Fruit fly (Drosophila melanogaster) whole organism, embryonic: Measurements from ENCODE around the gene CG43750.

ENCODE experiments used
- Aef1 ChIP-seq: fragments of 200-800 bp; sonication (Bioruptor generic); IDR thresholded peaks from 3 replicates; pipeline ENCODE4 v1.3.6; 2022; ENCODE audit warnings: missing biosample characterization, missing genetic modification characterization
- Blimp-1 ChIP-seq: fragments of 200-800 bp; sonication (Bioruptor generic); optimal IDR thresholded peaks from 3 replicates; lab custom pipeline; 2018; ENCODE audit warnings: missing biosample characterization, missing genetic modification characterization, mild to moderate bottlenecking, moderate library complexity, missing genetic modification reagents
- CG10147 ChIP-seq: fragments of 200-800 bp; sonication (Bioruptor generic); optimal IDR thresholded peaks from 2 replicates; lab custom pipeline; 2019; ENCODE audit warnings: missing biosample characterization, mild to moderate bottlenecking, missing genetic modification characterization, moderate library complexity
- CG10565 ChIP-seq: fragments of 200-800 bp; sonication (Bioruptor generic); optimal IDR thresholded peaks from 3 replicates; lab custom pipeline; 2016; ENCODE audit warnings: missing biosample characterization, mild to moderate bottlenecking, missing genetic modification characterization
- CG12236 ChIP-seq: fragments of 200-800 bp; sonication (Bioruptor generic); optimal IDR thresholded peaks from 2 replicates; lab custom pipeline; 2016; ENCODE audit warnings: missing biosample characterization, missing genetic modification characterization
- CG14710 ChIP-seq: fragments of 200-800 bp; sonication (Bioruptor generic); optimal IDR thresholded peaks from 3 replicates; lab custom pipeline; 2019; ENCODE audit warnings: missing biosample characterization, mild to moderate bottlenecking, missing genetic modification characterization, moderate library complexity
- CG15479 ChIP-seq: fragments of 200-800 bp; sonication (Bioruptor generic); optimal IDR thresholded peaks from 3 replicates; lab custom pipeline; 2019; ENCODE audit warnings: missing biosample characterization, mild to moderate bottlenecking, missing genetic modification characterization, moderate library complexity
- CG17328 ChIP-seq: fragments of 200-800 bp; sonication (Bioruptor generic); IDR thresholded peaks from 2 replicates; pipeline ENCODE4 v1.3.6; 2022; ENCODE audit warnings: missing biosample characterization, missing genetic modification characterization
- CG17912 ChIP-seq: fragments of 200-800 bp; sonication (Bioruptor generic); optimal IDR thresholded peaks from 2 replicates; lab custom pipeline; 2018; ENCODE audit warnings: missing biosample characterization, mild to moderate bottlenecking, missing genetic modification characterization
- CG18764 ChIP-seq: fragments of 200-800 bp; sonication (Bioruptor generic); optimal IDR thresholded peaks from 3 replicates; lab custom pipeline; 2016; ENCODE audit warnings: missing biosample characterization, missing genetic modification characterization
- CG31224 ChIP-seq: fragments of 200-800 bp; sonication (Bioruptor generic); IDR thresholded peaks from 2 replicates; pipeline ENCODE4 v1.3.6; 2022; ENCODE audit warnings: missing biosample characterization, missing genetic modification characterization
- CG34376 ChIP-seq: fragments of 200-800 bp; sonication (Bioruptor generic); optimal IDR thresholded peaks from 2 replicates; lab custom pipeline; 2018; ENCODE audit warnings: missing biosample characterization, mild to moderate bottlenecking, missing genetic modification characterization
- CG8765 ChIP-seq: fragments of 200-800 bp; sonication (Bioruptor generic); IDR thresholded peaks from 2 replicates; pipeline ENCODE4 v1.3.6; 2022; ENCODE audit warnings: missing biosample characterization, missing genetic modification characterization
- CG9437 ChIP-seq: fragments of 200-800 bp; sonication (Bioruptor generic); optimal IDR thresholded peaks from 2 replicates; lab custom pipeline; 2018; ENCODE audit warnings: missing biosample characterization, mild to moderate bottlenecking, missing genetic modification characterization
- D ChIP-seq, 2 experiments: fragments of 200-800 bp in 1 of 2; fragments of >200 bp in 1 of 2; sonication (Bioruptor generic) in 1 of 2; optimal IDR thresholded peaks; 2 replicates in 1 of 2; 3 replicates in 1 of 2; lab custom pipeline; 2017; ENCODE audit warnings: mild to moderate bottlenecking in 1 of 2, missing biosample characterization in 1 of 2, missing genetic modification characterization in 1 of 2, missing genetic modification reagents in 1 of 2
- Fer1 ChIP-seq: fragments of 200-800 bp; sonication (Bioruptor generic); optimal IDR thresholded peaks from 2 replicates; lab custom pipeline; 2017; ENCODE audit warnings: missing biosample characterization, mild to moderate bottlenecking, missing genetic modification characterization
- Med ChIP-seq: fragments of 200-800 bp; sonication (Bioruptor generic); peaks from one replicate; lab custom pipeline; 2016; ENCODE audit warnings: missing biosample characterization, missing genetic modification characterization, mild to moderate bottlenecking, inconsistent platforms, moderate library complexity
- Mes4 ChIP-seq: fragments of 200-800 bp; sonication (Bioruptor generic); optimal IDR thresholded peaks from 2 replicates; lab custom pipeline; 2016; ENCODE audit warnings: missing biosample characterization, missing genetic modification characterization
- Nf-YC ChIP-seq: fragments of 200-800 bp; optimal IDR thresholded peaks from 3 replicates; lab custom pipeline; 2019; ENCODE audit warnings: missing biosample characterization, mild to moderate bottlenecking, missing genetic modification characterization, moderate library complexity
- Pdp1 ChIP-seq, 2 experiments: fragments of 200-800 bp; sonication (Bioruptor generic); optimal IDR thresholded peaks; 3 replicates each; lab custom pipeline; 2016; ENCODE audit warnings: missing biosample characterization in 2 of 2, missing genetic modification characterization in 2 of 2, mild to moderate bottlenecking in 1 of 2, moderate library complexity in 1 of 2
- Trl ChIP-seq, 3 experiments: fragments of >200 bp in 2 of 3; fragments of 200-800 bp in 1 of 3; sonication (Bioruptor generic) in 1 of 3; optimal IDR thresholded peaks; 2 replicates in 1 of 3; 3 replicates in 2 of 3; lab custom pipeline; 2016 to 2017; ENCODE audit warnings: missing biosample characterization in 1 of 3, missing genetic modification characterization in 1 of 3
- Xbp1 ChIP-seq: fragments of 200-800 bp; sonication (Bioruptor generic); optimal IDR thresholded peaks from 3 replicates; lab custom pipeline; 2016; ENCODE audit warnings: missing biosample characterization, mild to moderate bottlenecking, missing genetic modification characterization
- ac ChIP-seq: fragments of 200-800 bp; sonication (Bioruptor generic); optimal IDR thresholded peaks from 3 replicates; lab custom pipeline; 2017; ENCODE audit warnings: missing biosample characterization, mild to moderate bottlenecking, missing genetic modification characterization
- chinmo ChIP-seq: fragments of 200-800 bp; sonication (Bioruptor generic); IDR thresholded peaks from 4 replicates; pipeline ENCODE4 v1.3.6; 2022; ENCODE audit warnings: missing biosample characterization, missing genetic modification characterization; ENCODE audit not compliant: partially characterized antibody
- ci ChIP-seq: fragments of 200-800 bp; sonication (Bioruptor generic); IDR thresholded peaks from 3 replicates; pipeline ENCODE4 v1.3.6; 2022; ENCODE audit warnings: missing biosample characterization, missing genetic modification characterization
- crol ChIP-seq: fragments of 200-800 bp; sonication (Bioruptor generic); IDR thresholded peaks from 2 replicates; pipeline ENCODE4 v1.3.6; 2022; ENCODE audit warnings: missing biosample characterization, missing genetic modification characterization
- da ChIP-seq: fragments of 200-800 bp; sonication (Bioruptor generic); optimal IDR thresholded peaks from 2 replicates; lab custom pipeline; 2016; ENCODE audit warnings: missing biosample characterization, missing genetic modification characterization
- exex ChIP-seq: fragments of 200-800 bp; sonication (Bioruptor generic); optimal IDR thresholded peaks from 4 replicates; lab custom pipeline; 2018; ENCODE audit warnings: missing biosample characterization, mild to moderate bottlenecking, missing genetic modification characterization, moderate library complexity
- fd3F ChIP-seq: fragments of 200-800 bp; sonication (Bioruptor generic); optimal IDR thresholded peaks from 2 replicates; lab custom pipeline; 2018; ENCODE audit warnings: missing biosample characterization, mild to moderate bottlenecking, missing genetic modification characterization, moderate library complexity
- gcm ChIP-seq: fragments of 200-800 bp; sonication (Bioruptor generic); optimal IDR thresholded peaks from 2 replicates; lab custom pipeline; 2019; ENCODE audit warnings: missing biosample characterization, mild to moderate bottlenecking, missing genetic modification characterization, moderate library complexity
- grau ChIP-seq: fragments of 200-800 bp; optimal IDR thresholded peaks from 3 replicates; lab custom pipeline; 2019; ENCODE audit warnings: missing biosample characterization, mild to moderate bottlenecking, missing genetic modification characterization, moderate library complexity
- grn ChIP-seq: fragments of 200-800 bp; sonication (Bioruptor generic); optimal IDR thresholded peaks from 3 replicates; lab custom pipeline; 2017; ENCODE audit warnings: missing biosample characterization, missing genetic modification characterization
- klu ChIP-seq: fragments of 200-800 bp; sonication (Bioruptor generic); IDR thresholded peaks from 2 replicates; pipeline ENCODE4 v1.3.6; 2022; ENCODE audit warnings: missing biosample characterization, missing genetic modification characterization
- knrl ChIP-seq: fragments of 200-800 bp; sonication (Bioruptor generic); IDR thresholded peaks from 3 replicates; pipeline ENCODE4 v1.3.6; 2022; ENCODE audit warnings: missing biosample characterization, missing genetic modification characterization; ENCODE audit not compliant: partially characterized antibody
- mam ChIP-seq: fragments of 200-800 bp; sonication (Bioruptor generic); optimal IDR thresholded peaks from 3 replicates; lab custom pipeline; 2016; ENCODE audit warnings: missing biosample characterization, missing genetic modification characterization
- mirr ChIP-seq: fragments of 200-800 bp; sonication (Bioruptor generic); optimal IDR thresholded peaks from 3 replicates; lab custom pipeline; 2018; ENCODE audit warnings: missing biosample characterization, mild to moderate bottlenecking, missing genetic modification characterization
- nom ChIP-seq: fragments of 200-800 bp; sonication (Bioruptor generic); optimal IDR thresholded peaks from 2 replicates; lab custom pipeline; 2017; ENCODE audit warnings: missing biosample characterization, missing genetic modification characterization, mild to moderate bottlenecking, moderate library complexity, missing genetic modification reagents
- pfk ChIP-seq: fragments of 200-800 bp; sonication (Bioruptor generic); optimal IDR thresholded peaks from 2 replicates; lab custom pipeline; 2018; ENCODE audit warnings: missing biosample characterization, mild to moderate bottlenecking, missing genetic modification characterization, moderate library complexity
- sd ChIP-seq: fragments of 200-800 bp; sonication (Bioruptor generic); optimal IDR thresholded peaks from 3 replicates; lab custom pipeline; 2018; ENCODE audit warnings: missing biosample characterization, mild to moderate bottlenecking, missing genetic modification characterization, moderate library complexity
- sens ChIP-seq: fragments of 200-800 bp; sonication (Bioruptor generic); peaks from one replicate; lab custom pipeline; 2016; ENCODE audit warnings: missing biosample characterization, missing genetic modification characterization
- seq ChIP-seq: fragments of 200-800 bp; sonication (Bioruptor generic); IDR thresholded peaks from 2 replicates; pipeline ENCODE4 v1.3.6; 2022; ENCODE audit warnings: missing biosample characterization, missing genetic modification characterization
- tna ChIP-seq: fragments of 200-800 bp; sonication (Bioruptor generic); IDR thresholded peaks from 2 replicates; pipeline ENCODE4 v1.3.6; 2022; ENCODE audit warnings: missing biosample characterization, missing genetic modification characterization; ENCODE audit not compliant: partially characterized antibody
- zf30C ChIP-seq: fragments of 200-800 bp; sonication (Bioruptor generic); optimal IDR thresholded peaks from 3 replicates; lab custom pipeline; 2018; ENCODE audit warnings: missing biosample characterization, mild to moderate bottlenecking, missing genetic modification characterization

The CG43750 gene

dm6 chr2L:2363626-2364147 lies 26.8 kb downstream of the CG43750 start (continued):
- TF ChIP-seq CG10565 (GFP tag; lab: Kevin White, UChicago) (peak; percentile 59), zf30C (GFP tag; lab: Kevin White, UChicago) (no peak), Mes4 (GFP tag; lab: Kevin White, UChicago) (peak; percentile 54), CG17328 (peak; percentile 89), knrl (GFP tag; lab: Robert Waterston, UW) (no peak), Nf-YC (tag; lab: Kevin White, UChicago) (peak; percentile 75), mam (GFP tag; lab: Kevin White, UChicago) (peak; percentile 61), da (no peak), CG17912 (peak; percentile 29), CG9437 (GFP tag; lab: Kevin White, UChicago) (peak; percentile 77), Fer1 (GFP tag; lab: Kevin White, UChicago) (peak; percentile 92), CG10147 (GFP tag; lab: Kevin White, UChicago) (peak; percentile 89), ac (GFP tag; lab: Kevin White, UChicago) (peak; percentile 67)
- TF ChIP-seq, all 482 proteins: peak for 376

dm6 chr2L:2362808-2363394 lies 27.6 kb downstream of the CG43750 start:
- TF ChIP-seq ci (GFP tag; lab: Robert Waterston, UW): 0 out of 3 replicates have a peak, but pooled peaks have one; percentile 19
- TF ChIP-seq CG18764 (GFP tag; lab: Kevin White, UChicago): no peak
- TF ChIP-seq Xbp1 (GFP tag; lab: Kevin White, UChicago): no peak
- TF ChIP-seq Blimp-1 (GFP tag; lab: Kevin White, UChicago): peak; percentile 27
- TF ChIP-seq seq (GFP tag; lab: Robert Waterston, UW): 0 out of 2 replicates have a peak, but pooled peaks have one; percentile 10
- TF ChIP-seq Trl (optimal IDR thresholded peaks at IDR 0.05; lab: Kevin White, UChicago): peak; percentile 25 to 41
- TF ChIP-seq Trl (GFP tag; optimal IDR thresholded peaks at IDR 0.05; lab: Kevin White, UChicago): no peak
- peak; percentile 26; the same call in 1 of the 2 replicates for TF ChIP-seq tna (GFP tag; lab: Robert Waterston, UW)
- no peak for TF ChIP-seq mirr (GFP tag; lab: Kevin White, UChicago)
- no peak for TF ChIP-seq fd3F
- TF ChIP-seq Med (GFP tag; lab: Kevin White, UChicago): peak; percentile 1
- TF ChIP-seq klu: no peak
- TF ChIP-seq gcm (GFP tag; lab: Kevin White, UChicago): peak; percentile 73
- peak; percentile 38; the same call in 1 of the 2 replicates for TF ChIP-seq crol
- TF ChIP-seq grau (tag; lab: Kevin White, UChicago): peak; percentile 65
- TF ChIP-seq nom (GFP tag; lab: Kevin White, UChicago): peak; percentile 91
- TF ChIP-seq Aef1: no peak
- TF ChIP-seq, all 482 proteins: peak for 10

- TF ChIP-seq Pdp1 (GFP tag; optimal IDR thresholded peaks at IDR 0.05; lab: Kevin White, UChicago) (peak in 1 of 2 experiments; percentile 27), D (optimal IDR thresholded peaks at IDR 0.05; lab: Kevin White, UChicago) (no peak), D (GFP tag; optimal IDR thresholded peaks at IDR 0.05; lab: Kevin White, UChicago) (peak; percentile 39), CG15479 (peak; percentile 81), exex (peak; percentile 41), CG8765 (GFP tag; lab: Robert Waterston, UW) (no peak), ci (GFP tag; lab: Robert Waterston, UW) (peak; percentile 52; the same call in 1 of the 3 replicates), CG17328 (peak; percentile 40; the same call in 1 of the 2 replicates), pfk (no peak), grn (GFP tag; lab: Kevin White, UChicago) (peak; percentile 37), CG34376 (GFP tag; lab: Kevin White, UChicago) (peak; percentile 52), sd (tag; lab: Kevin White, UChicago) (peak; percentile 4), CG14710 (tag; lab: Kevin White, UChicago) (peak; percentile 12), sens (peak; percentile 53), CG31224 (0 out of 2 replicates have a peak, but pooled peaks have one; percentile 13), chinmo (GFP tag; lab: Robert Waterston, UW) (0 out of 4 replicates have a peak, but pooled peaks have one; percentile 21), CG12236 (GFP tag; lab: Kevin White, UChicago) (no peak)
These were observed 28.3 kb downstream of the CG43750 start for dm6 chr2L:2361893-2362807.
